Fruit fly (Drosophila melanogaster): ENCODE results near the gene CG31698.

CG31698 gene

dm6 chr2L:3148959-3149591 is 24.6 kb downstream of the CG31698 start (continued):
- peak; percentile 18 for TF ChIP-seq fd96Cb (tag; optimal IDR thresholded peaks at IDR 0.05)
- TF ChIP-seq HmgZ (tag; optimal IDR thresholded peaks at IDR 0.05): no peak
- TF ChIP-seq croc (GFP tag; conservative IDR thresholded peaks at IDR 0.05): no peak
- peak; percentile 16 for TF ChIP-seq CG2712 (tag; optimal IDR thresholded peaks at IDR 0.05)
- TF ChIP-seq CG3838 (GFP tag; optimal IDR thresholded peaks at IDR 0.05): no peak
- no peak for TF ChIP-seq bowl (GFP tag; IDR thresholded peaks at IDR 0.05)
- no peak for TF ChIP-seq CkIIα-i1 (GFP tag; IDR thresholded peaks at IDR 0.05)
- peak; percentile 84 for TF ChIP-seq CG4360 (GFP tag; IDR thresholded peaks at IDR 0.05)
- TF ChIP-seq Opbp (GFP tag; IDR thresholded peaks at IDR 0.05; ENCODE audit: partially characterized antibody): no peak
- no peak for TF ChIP-seq CG13624 (GFP tag; optimal IDR thresholded peaks at IDR 0.05)
- no peak for TF ChIP-seq Dek (tag; optimal IDR thresholded peaks at IDR 0.05)
- no peak for TF ChIP-seq stwl (tag; optimal IDR thresholded peaks at IDR 0.05)
- TF ChIP-seq slp2 (GFP tag; optimal IDR thresholded peaks at IDR 0.05): no peak
- no peak for TF ChIP-seq HHEX (GFP tag; optimal IDR thresholded peaks at IDR 0.05)

- peak in 1 of 2 experiments; percentile 82 for TF ChIP-seq eve (GFP tag; optimal IDR thresholded peaks at IDR 0.05)
- 0 out of 2 replicates have a peak, but pooled peaks have one; percentile 1 for TF ChIP-seq vvl (GFP tag; IDR thresholded peaks at IDR 0.05)
- no peak for TF ChIP-seq Camta (GFP tag; optimal IDR thresholded peaks at IDR 0.05)
- no peak for TF ChIP-seq Ravus (GFP tag; IDR thresholded peaks at IDR 0.05)
These were observed 27.7 kb downstream of the CG31698 start for dm6 chr2L:3145897-3146296.

- no peak for TF ChIP-seq Ets65A (GFP tag)
- no peak for TF ChIP-seq trh (GFP tag; optimal IDR thresholded peaks at IDR 0.05)
- TF ChIP-seq CG14710 (tag; optimal IDR thresholded peaks at IDR 0.05): no peak
- TF ChIP-seq Dll (GFP tag; IDR thresholded peaks at IDR 0.05; ENCODE audit: partially characterized antibody): peak; percentile 81
- TF ChIP-seq CG11085 (GFP tag; IDR thresholded peaks at IDR 0.05): no peak
- no peak for TF ChIP-seq ab (GFP tag; optimal IDR thresholded peaks at IDR 0.05)
- TF ChIP-seq zen2 (GFP tag; IDR thresholded peaks at IDR 0.05; ENCODE audit: partially characterized antibody): peak; percentile 35; the same call in 1 of the 3 replicates
- no peak for TF ChIP-seq ham (GFP tag; IDR thresholded peaks at IDR 0.05)
- peak; percentile 13 for TF ChIP-seq trem (tag; optimal IDR thresholded peaks at IDR 0.05)
- 0 out of 2 replicates have a peak, but pooled peaks have one; percentile 29 for TF ChIP-seq onecut (GFP tag; IDR thresholded peaks at IDR 0.05)
- peak; percentile 61 for TF ChIP-seq MESR4 (GFP tag; optimal IDR thresholded peaks at IDR 0.05)
- peak; percentile 18 for TF ChIP-seq HmgZ (tag; optimal IDR thresholded peaks at IDR 0.05)
- TF ChIP-seq knrl (GFP tag; IDR thresholded peaks at IDR 0.05; ENCODE audit: partially characterized antibody): peak; percentile 73
- TF ChIP-seq CG7963 (GFP tag; IDR thresholded peaks at IDR 0.05; ENCODE audit: partially characterized antibody): 0 out of 3 replicates have a peak, but pooled peaks have one; percentile 41
- TF ChIP-seq CG42726 (GFP tag; IDR thresholded peaks at IDR 0.05; ENCODE audit: partially characterized antibody): peak; percentile 63; the same call in 1 of the 2 replicates
- TF ChIP-seq Mes4 (GFP tag; optimal IDR thresholded peaks at IDR 0.05): peak; percentile 6
- TF ChIP-seq CG2120 (GFP tag; optimal IDR thresholded peaks at IDR 0.05): no peak
- peak; percentile 77 for TF ChIP-seq Scr (GFP tag; IDR thresholded peaks at IDR 0.05; ENCODE audit: partially characterized antibody)
- no peak for TF ChIP-seq Xrp1 (GFP tag; IDR thresholded peaks at IDR 0.05)
- TF ChIP-seq pzg (GFP tag; optimal IDR thresholded peaks at IDR 0.05): peak; percentile 59
- no peak for TF ChIP-seq Nf-YA (GFP tag; IDR thresholded peaks at IDR 0.05)
- peak; percentile 63 for TF ChIP-seq vnd (GFP tag; IDR thresholded peaks at IDR 0.05; ENCODE audit: partially characterized antibody)
- TF ChIP-seq stwl (tag; optimal IDR thresholded peaks at IDR 0.05): peak; percentile 40
- TF ChIP-seq CG15514 (GFP tag; optimal IDR thresholded peaks at IDR 0.05): peak; percentile 99
- TF ChIP-seq inv (GFP tag; IDR thresholded peaks at IDR 0.05; ENCODE audit: partially characterized antibody): peak; percentile 60; the same call in 1 of the 2 replicates
- TF ChIP-seq Myb (GFP tag; optimal IDR thresholded peaks at IDR 0.05): peak; percentile 90
- TF ChIP-seq dm (GFP tag; optimal IDR thresholded peaks at IDR 0.05): no peak
- TF ChIP-seq unc-4 (GFP tag; IDR thresholded peaks at IDR 0.05; ENCODE audit: partially characterized antibody): peak; percentile 75
- no peak for TF ChIP-seq tgo (GFP tag; IDR thresholded peaks at IDR 0.05)
- peak; percentile 85 for TF ChIP-seq Opbp (GFP tag; IDR thresholded peaks at IDR 0.05; ENCODE audit: partially characterized antibody)
- 0 out of 2 replicates have a peak, but pooled peaks have one; percentile 34 for TF ChIP-seq CG2129 (GFP tag; IDR thresholded peaks at IDR 0.05; ENCODE audit: partially characterized antibody)
These were observed 28.2 kb downstream of the CG31698 start, which contains the start of gene ND-B14.5B for dm6 chr2L:3145470-3145869. Gene ND-B14.5B (minus strand): TSS chr2L:3145848.

Measured in whole organism, embryonic.